Worm (Caenorhabditis elegans) whole organism, mixed stage, embryonic: ENCODE measurements around the gene srh-149.

ENCODE experiments used
- M03D4.4 ChIP-seq: sonication (generic microtip); optimal IDR thresholded peaks from 2 replicates; lab custom pipeline; 2017; ENCODE audit warnings: mild to moderate bottlenecking, missing genetic modification characterization, missing compliant biosample characterization
- bed-3 ChIP-seq: fragments of 200-800 bp; sonication (Bioruptor generic); optimal IDR thresholded peaks from 3 replicates; lab custom pipeline; 2018; ENCODE audit warnings: mild to moderate bottlenecking, missing genetic modification characterization, moderate library complexity, missing compliant biosample characterization
- blmp-1 ChIP-seq: fragments of 150-350 bp; optimal IDR thresholded peaks from 2 replicates; lab custom pipeline; 2014; ENCODE audit warnings: missing biosample characterization, missing genetic modification characterization
- ceh-39 ChIP-seq: fragments of 150-350 bp; optimal IDR thresholded peaks from 2 replicates; lab custom pipeline; 2014; ENCODE audit warnings: missing biosample characterization, missing genetic modification characterization
- ceh-43 ChIP-seq: fragments of 200-800 bp; sonication (Bioruptor generic); optimal IDR thresholded peaks from 2 replicates; lab custom pipeline; 2018; ENCODE audit warnings: mild to moderate bottlenecking, missing genetic modification characterization, moderate library complexity, missing compliant biosample characterization
- ces-1 ChIP-seq: fragments of 150-350 bp; optimal IDR thresholded peaks from 2 replicates; lab custom pipeline; 2014; ENCODE audit warnings: missing biosample characterization, missing genetic modification reagents, missing genetic modification characterization
- cnd-1 ChIP-seq: fragments of 200-800 bp; sonication (Bioruptor generic); optimal IDR thresholded peaks from 2 replicates; lab custom pipeline; 2018; ENCODE audit warnings: mild to moderate bottlenecking, missing genetic modification characterization, missing compliant biosample characterization
- drap-1 ChIP-seq: fragments of 200-800 bp; sonication (Bioruptor generic); optimal IDR thresholded peaks from 3 replicates; lab custom pipeline; 2018; ENCODE audit warnings: mild to moderate bottlenecking, missing genetic modification characterization, missing compliant biosample characterization
- elt-1 ChIP-seq: sonication (generic microtip); optimal IDR thresholded peaks from 2 replicates; lab custom pipeline; 2017; ENCODE audit warnings: missing genetic modification characterization, mild to moderate bottlenecking, missing compliant biosample characterization, antibody characterized with exemption, moderate library complexity, borderline replicate concordance; ENCODE audit not compliant: insufficient read depth
- elt-3 ChIP-seq: fragments of 150-350 bp; optimal IDR thresholded peaks from 2 replicates; lab custom pipeline; 2014; ENCODE audit warnings: missing biosample characterization, missing genetic modification characterization
- flh-1 ChIP-seq: fragments of 200-800 bp; sonication (Bioruptor generic); optimal IDR thresholded peaks from 2 replicates; lab custom pipeline; 2018; ENCODE audit warnings: mild to moderate bottlenecking, missing genetic modification characterization, moderate library complexity, missing compliant biosample characterization
- ham-2 ChIP-seq: fragments of 200-800 bp; sonication (Bioruptor generic); optimal IDR thresholded peaks from 2 replicates; lab custom pipeline; 2018; ENCODE audit warnings: mild to moderate bottlenecking, missing genetic modification characterization, missing compliant biosample characterization
- hlh-1 ChIP-seq: fragments of 150-350 bp; optimal IDR thresholded peaks from 2 replicates; lab custom pipeline; 2014; ENCODE audit warnings: missing biosample characterization, missing genetic modification reagents, missing genetic modification characterization
- lin-13 ChIP-seq: fragments of 150-350 bp; optimal IDR thresholded peaks from 2 replicates; lab custom pipeline; 2014; ENCODE audit warnings: missing biosample characterization, missing genetic modification characterization
- lin-32 ChIP-seq: fragments of 200-800 bp; sonication (Bioruptor generic); optimal IDR thresholded peaks from 2 replicates; lab custom pipeline; 2018; ENCODE audit warnings: mild to moderate bottlenecking, missing genetic modification characterization, missing compliant biosample characterization
- lsy-2 ChIP-seq: fragments of 150-350 bp; optimal IDR thresholded peaks from 2 replicates; lab custom pipeline; 2014; ENCODE audit warnings: missing biosample characterization, missing genetic modification characterization
- mab-5 ChIP-seq: fragments of 150-350 bp; optimal IDR thresholded peaks from 2 replicates; lab custom pipeline; 2014; ENCODE audit warnings: missing biosample characterization, missing genetic modification characterization
- mep-1 ChIP-seq: fragments of 150-350 bp; optimal IDR thresholded peaks from 2 replicates; lab custom pipeline; 2017; ENCODE audit warnings: missing biosample characterization, missing genetic modification reagents, missing genetic modification characterization, inconsistent platforms
- mls-2 ChIP-seq: sonication (generic microtip); optimal IDR thresholded peaks from 2 replicates; lab custom pipeline; 2016; ENCODE audit warnings: mild to moderate bottlenecking, missing genetic modification characterization, moderate library complexity, missing compliant biosample characterization
- nhr-12 ChIP-seq: fragments of 150-350 bp; optimal IDR thresholded peaks from 2 replicates; lab custom pipeline; 2014; ENCODE audit warnings: missing biosample characterization, missing genetic modification characterization
- nhr-2 ChIP-seq: fragments of 150-350 bp; optimal IDR thresholded peaks from 2 replicates; lab custom pipeline; 2014; ENCODE audit warnings: missing biosample characterization, missing genetic modification characterization
- nhr-237 ChIP-seq: fragments of 150-350 bp; optimal IDR thresholded peaks from 2 replicates; lab custom pipeline; 2014; ENCODE audit warnings: missing biosample characterization, missing genetic modification characterization
- nhr-28 ChIP-seq: fragments of 150-350 bp; optimal IDR thresholded peaks from 2 replicates; lab custom pipeline; 2014; ENCODE audit warnings: missing biosample characterization, missing genetic modification characterization
- nhr-76 ChIP-seq: sonication (generic microtip); optimal IDR thresholded peaks from 2 replicates; lab custom pipeline; 2017; ENCODE audit warnings: missing biosample characterization, missing genetic modification characterization
- pha-4 ChIP-seq: fragments of 150-350 bp; optimal IDR thresholded peaks from 2 replicates; lab custom pipeline; 2018; ENCODE audit warnings: missing biosample characterization, missing genetic modification reagents, missing genetic modification characterization
- snpc-4 ChIP-seq: fragments of 150-350 bp; optimal IDR thresholded peaks from 2 replicates; lab custom pipeline; 2014; ENCODE audit warnings: missing biosample characterization, missing genetic modification characterization
- sptf-1 ChIP-seq: sonication (generic microtip); optimal IDR thresholded peaks from 2 replicates; lab custom pipeline; 2017; ENCODE audit warnings: mild to moderate bottlenecking, missing genetic modification characterization, moderate library complexity, missing compliant biosample characterization
- tbx-8 ChIP-seq: fragments of 200-800 bp; sonication (Bioruptor generic); optimal IDR thresholded peaks from 2 replicates; lab custom pipeline; 2018; ENCODE audit warnings: mild to moderate bottlenecking, missing genetic modification characterization, moderate library complexity, missing compliant biosample characterization
- unc-120 ChIP-seq: sonication (generic microtip); optimal IDR thresholded peaks from 2 replicates; lab custom pipeline; 2017; ENCODE audit warnings: missing genetic modification characterization, missing compliant biosample characterization; ENCODE audit not compliant: poor library complexity, severe bottlenecking
- unc-39 ChIP-seq: fragments of 150-350 bp; optimal IDR thresholded peaks from 2 replicates; lab custom pipeline; 2014; ENCODE audit warnings: missing biosample characterization, missing genetic modification characterization
- unc-62 ChIP-seq: fragments of 150-350 bp; optimal IDR thresholded peaks from 2 replicates; lab custom pipeline; 2014; ENCODE audit warnings: missing biosample characterization, missing genetic modification reagents, missing genetic modification characterization
- ztf-11 ChIP-seq: fragments of 150-350 bp; optimal IDR thresholded peaks from 2 replicates; lab custom pipeline; 2014; ENCODE audit warnings: missing biosample characterization, missing genetic modification characterization

srh-149 gene

ce11 chrV:15841095-15841494, at the start of gene srh-149:
srh-149 (minus strand) TSS chrV:15841195.
- no peak for TF ChIP-seq mep-1
- TF ChIP-seq unc-62 (GFP tag; lab: Kevin White, UChicago), result no peak
- no peak for TF ChIP-seq drap-1 (GFP tag; lab: Kevin White, UChicago)
- no peak for TF ChIP-seq mab-5 (tag; lab: Kevin White, UChicago)
- TF ChIP-seq lin-13 (tag; lab: Kevin White, UChicago), result no peak
- no peak for TF ChIP-seq lsy-2 (tag; lab: Kevin White, UChicago)
- TF ChIP-seq ceh-43 (GFP tag; lab: Kevin White, UChicago), result no peak
- no peak for TF ChIP-seq mls-2
- TF ChIP-seq sptf-1 (tag; lab: Kevin White, UChicago), result no peak
- no peak for TF ChIP-seq lin-32 (GFP tag; lab: Kevin White, UChicago)

ce11 chrV:15890115-15890514, 49.1 kb upstream of the srh-149 start:
- TF ChIP-seq mep-1, result no peak
- no peak for TF ChIP-seq tbx-8 (GFP tag; lab: Kevin White, UChicago)
- no peak for TF ChIP-seq unc-62 (GFP tag; lab: Kevin White, UChicago)
- no peak for TF ChIP-seq M03D4.4 (tag; lab: Kevin White, UChicago)
- no peak for TF ChIP-seq lsy-2 (tag; lab: Kevin White, UChicago)
- no peak for TF ChIP-seq ceh-39 (tag; lab: Kevin White, UChicago)
- TF ChIP-seq nhr-2 (tag; lab: Kevin White, UChicago), result no peak
- no peak for TF ChIP-seq ces-1 (GFP tag; lab: Kevin White, UChicago)
- no peak for TF ChIP-seq blmp-1 (tag; lab: Kevin White, UChicago)
- no peak for TF ChIP-seq ham-2
- no peak for TF ChIP-seq flh-1 (GFP tag; lab: Kevin White, UChicago)
- no peak for TF ChIP-seq nhr-76
- TF ChIP-seq lin-13 (tag; lab: Kevin White, UChicago), result no peak
- TF ChIP-seq nhr-12, result no peak
- TF ChIP-seq snpc-4 (tag; lab: Kevin White, UChicago), result no peak

ce11 chrV:15888751-15889150, 47.8 kb upstream of the srh-149 start, which contains the start of gene cgt-1:
cgt-1 (minus strand) TSS chrV:15888851.
- TF ChIP-seq cnd-1 (tag; lab: Kevin White, UChicago), result no peak
- no peak for TF ChIP-seq nhr-12
- no peak for TF ChIP-seq mls-2
- TF ChIP-seq M03D4.4 (tag; lab: Kevin White, UChicago), result no peak
- no peak for TF ChIP-seq pha-4 (tag; lab: Kevin White, UChicago)
- no peak for TF ChIP-seq mab-5 (tag; lab: Kevin White, UChicago)

ce11 chrV:15887708-15888295, 46.8 kb upstream of the srh-149 start:
- TF ChIP-seq flh-1 (GFP tag; lab: Kevin White, UChicago), result no peak
- no peak for TF ChIP-seq unc-39 (tag; lab: Kevin White, UChicago)
- no peak for TF ChIP-seq nhr-28 (tag; lab: Kevin White, UChicago)
- TF ChIP-seq unc-120, result no peak
- no peak for TF ChIP-seq elt-1 (tag; lab: Kevin White, UChicago)
- no peak for TF ChIP-seq sptf-1 (tag; lab: Kevin White, UChicago)
- TF ChIP-seq hlh-1 (tag; lab: Kevin White, UChicago), result no peak
- TF ChIP-seq lin-32 (GFP tag; lab: Kevin White, UChicago), result no peak
- no peak for TF ChIP-seq bed-3 (GFP tag; lab: Kevin White, UChicago)
- TF ChIP-seq ztf-11 (tag; lab: Kevin White, UChicago), result no peak
- TF ChIP-seq nhr-237, result no peak
- no peak for TF ChIP-seq lsy-2 (tag; lab: Kevin White, UChicago)
- no peak for TF ChIP-seq cnd-1 (tag; lab: Kevin White, UChicago)
- no peak for TF ChIP-seq elt-3 (tag; lab: Kevin White, UChicago)
- TF ChIP-seq tbx-8 (GFP tag; lab: Kevin White, UChicago), result no peak
- no peak for TF ChIP-seq nhr-12
- no peak for TF ChIP-seq lin-13 (tag; lab: Kevin White, UChicago)
- no peak for TF ChIP-seq M03D4.4 (tag; lab: Kevin White, UChicago)
- no peak for TF ChIP-seq mab-5 (tag; lab: Kevin White, UChicago)
- no peak for TF ChIP-seq ham-2
